Fruit fly (Drosophila melanogaster) whole organism, embryonic: ENCODE data around the gene par-6.

ENCODE experiments used
- CG14014 ChIP-seq: fragments of 200-800 bp; sonication (Bioruptor generic); IDR thresholded peaks from 2 replicates; pipeline ENCODE4 v1.3.6; 2022; ENCODE audit warnings: missing biosample characterization, missing genetic modification characterization
- CG6272 ChIP-seq: fragments of 200-800 bp; sonication (Bioruptor generic); IDR thresholded peaks from 2 replicates; pipeline ENCODE4 v1.3.6; 2022; ENCODE audit warnings: missing biosample characterization, missing genetic modification characterization
- HLH54F ChIP-seq: fragments of 200-800 bp; sonication (Bioruptor generic); optimal IDR thresholded peaks from 3 replicates; lab custom pipeline; 2016; ENCODE audit warnings: missing biosample characterization, missing genetic modification characterization
- gcm2 ChIP-seq: fragments of 200-800 bp; sonication (Bioruptor generic); optimal IDR thresholded peaks from 2 replicates; lab custom pipeline; 2016; ENCODE audit warnings: missing biosample characterization, missing genetic modification characterization
- twi ChIP-seq: fragments of 200-800 bp; optimal IDR thresholded peaks from 2 replicates; lab custom pipeline; 2019; ENCODE audit warnings: missing biosample characterization, mild to moderate bottlenecking, missing genetic modification characterization, moderate library complexity

DNA sequence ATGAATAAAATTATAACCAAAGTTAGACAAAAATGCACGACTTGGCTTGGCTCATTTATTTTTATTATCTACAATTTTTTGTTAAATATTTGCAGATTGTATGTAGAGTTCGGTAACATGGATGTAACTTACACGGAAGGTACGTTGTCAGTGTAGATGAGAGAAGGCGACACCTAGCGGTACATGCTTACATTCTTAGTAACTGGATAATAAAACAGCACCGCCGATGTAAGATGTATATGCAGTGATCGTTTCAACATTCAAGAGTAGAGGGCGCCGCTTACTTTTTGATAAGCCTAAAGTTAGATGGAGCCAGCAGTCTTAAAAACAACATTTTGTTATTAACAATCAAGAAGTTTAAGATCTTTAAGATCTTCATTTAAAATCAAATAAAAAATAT lies 48.5 kb downstream of the par-6 start:
- TF ChIP-seq CG14014 = no peak
- TF ChIP-seq twi (tag; lab: Kevin White, UChicago) = no peak
- no peak for TF ChIP-seq gcm2 (GFP tag; lab: Kevin White, UChicago)
- 0 out of 2 replicates have a peak, but pooled peaks have one; percentile 12 for TF ChIP-seq CG6272 (GFP tag; lab: Robert Waterston, UW)
- TF ChIP-seq HLH54F (GFP tag; lab: Kevin White, UChicago) = peak; percentile 56
